Worm (Caenorhabditis elegans): ENCODE results near the gene F41G3.20.
"Not testable (repeated sequence)": the region's sequence is repeated elsewhere in the genome, so short reads cannot be mapped to it uniquely, and the experiment has no call there.

Gene F41G3.20

ce11 chrII:6779104-6779503 lies 28.3 kb upstream of the F41G3.20 start, which contains the start of gene T13C2.7:
Gene T13C2.7, plus strand, starts transcription at chrII:6779404.
- no peak for TF ChIP-seq hnd-1 (tag; optimal IDR thresholded peaks at IDR 0.05)
- no peak for TF ChIP-seq tbx-37 (GFP tag; conservative IDR thresholded peaks at IDR 0.05)
- TF ChIP-seq ceh-13 (GFP tag; optimal IDR thresholded peaks at IDR 0.05), result no peak
- TF ChIP-seq aly-1 (tag; optimal IDR thresholded peaks at IDR 0.05), result no peak
- no peak for TF ChIP-seq B0310.2 (tag; optimal IDR thresholded peaks at IDR 0.05)
- no peak for TF ChIP-seq flt-1 (GFP tag; IDR thresholded peaks at IDR 0.05)
- no peak for TF ChIP-seq pes-1 (GFP tag; IDR thresholded peaks at IDR 0.05)
- no peak for TF ChIP-seq F13C5.2 (tag; optimal IDR thresholded peaks at IDR 0.05)
- TF ChIP-seq sea-1 (GFP tag; conservative IDR thresholded peaks at IDR 0.05), result no peak
- no peak for TF ChIP-seq tra-4 (tag; optimal IDR thresholded peaks at IDR 0.05)
- TF ChIP-seq scrt-1 (GFP tag; IDR thresholded peaks at IDR 0.05), result no peak

ce11 chrII:6776418-6777034 lies 25.7 kb upstream of the F41G3.20 start, which contains the start of gene ssup-72:
Gene ssup-72, plus strand, starts transcription at chrII:6776598.
- TF ChIP-seq aly-1 (tag; optimal IDR thresholded peaks at IDR 0.05) (no peak), tbx-37 (GFP tag; conservative IDR thresholded peaks at IDR 0.05) (peak; percentile 75), tra-4 (tag; optimal IDR thresholded peaks at IDR 0.05) (no peak), ama-1 (optimal IDR thresholded peaks at IDR 0.05) (no peak), B0310.2 (tag; optimal IDR thresholded peaks at IDR 0.05) (no peak), ets-7 (tag; optimal IDR thresholded peaks at IDR 0.05) (no peak), hmg-4 (GFP tag; optimal IDR thresholded peaks at IDR 0.05) (peak; percentile 35), flt-1 (GFP tag; IDR thresholded peaks at IDR 0.05) (no peak)

- not testable (repeated sequence) for TF ChIP-seq flt-1 (GFP tag; IDR thresholded peaks at IDR 0.05); ceh-13 (GFP tag; optimal IDR thresholded peaks at IDR 0.05); F13C5.2 (tag; optimal IDR thresholded peaks at IDR 0.05)
Observed at ce11 chrII:6775076-6775475, 24.2 kb upstream of the F41G3.20 start, which contains the start of gene agr-1. Gene agr-1, minus strand, starts transcription at chrII:6775176.

ce11 chrII:6772482-6772881 lies 21.7 kb upstream of the F41G3.20 start:
- TF ChIP-seq tra-4 (tag; optimal IDR thresholded peaks at IDR 0.05), result no peak
- no peak for TF ChIP-seq scrt-1 (GFP tag; IDR thresholded peaks at IDR 0.05)
- no peak for TF ChIP-seq ceh-36 (tag; optimal IDR thresholded peaks at IDR 0.05)

ce11 chrII:6770030-6770429 lies 19.2 kb upstream of the F41G3.20 start:
- no peak for TF ChIP-seq ceh-36 (tag; optimal IDR thresholded peaks at IDR 0.05)
- 0 out of 2 replicates have a peak, but pooled peaks have one; percentile 40 for TF ChIP-seq scrt-1 (GFP tag; IDR thresholded peaks at IDR 0.05)

- TF ChIP-seq aly-1 (tag; optimal IDR thresholded peaks at IDR 0.05), result no peak
- no peak for TF ChIP-seq hnd-1 (tag; optimal IDR thresholded peaks at IDR 0.05)
- no peak for TF ChIP-seq hmbx-1 (tag; optimal IDR thresholded peaks at IDR 0.05)
- TF ChIP-seq ets-7 (tag; optimal IDR thresholded peaks at IDR 0.05), result no peak
Observed at ce11 chrII:6768014-6768413, 17.2 kb upstream of the F41G3.20 start, which contains the start of gene F41G3.18. Gene F41G3.18, plus strand, starts transcription at chrII:6768314.

ce11 chrII:6764734-6765133 lies 13.9 kb upstream of the F41G3.20 start, which contains the start of gene nlp-50:
Gene nlp-50, plus strand, starts transcription at chrII:6765034.
- no peak for TF ChIP-seq ceh-36 (tag; optimal IDR thresholded peaks at IDR 0.05)
- no peak for TF ChIP-seq tra-4 (tag; optimal IDR thresholded peaks at IDR 0.05)
- no peak for TF ChIP-seq sea-1 (GFP tag; conservative IDR thresholded peaks at IDR 0.05)
- no peak for TF ChIP-seq tbx-37 (GFP tag; conservative IDR thresholded peaks at IDR 0.05)

ce11 chrII:6756232-6756631 lies 5.4 kb upstream of the F41G3.20 start, which contains the start of gene F41G3.3:
Gene F41G3.3, plus strand, starts transcription at chrII:6756532.
- TF ChIP-seq ceh-13 (GFP tag; optimal IDR thresholded peaks at IDR 0.05) (no peak), B0310.2 (tag; optimal IDR thresholded peaks at IDR 0.05) (no peak), flt-1 (GFP tag; IDR thresholded peaks at IDR 0.05) (no peak), aly-1 (tag; optimal IDR thresholded peaks at IDR 0.05) (no peak), ceh-36 (tag; optimal IDR thresholded peaks at IDR 0.05) (no peak), ets-7 (tag; optimal IDR thresholded peaks at IDR 0.05) (no peak), hmbx-1 (tag; optimal IDR thresholded peaks at IDR 0.05) (no peak), pes-1 (GFP tag; IDR thresholded peaks at IDR 0.05) (no peak), sea-1 (GFP tag; conservative IDR thresholded peaks at IDR 0.05) (no peak), hmg-4 (GFP tag; optimal IDR thresholded peaks at IDR 0.05) (no peak)

- TF ChIP-seq F13C5.2 (tag; optimal IDR thresholded peaks at IDR 0.05), result no peak
- TF ChIP-seq B0310.2 (tag; optimal IDR thresholded peaks at IDR 0.05), result no peak
Observed at ce11 chrII:6754671-6755224, 3.9 kb upstream of the F41G3.20 start, which contains the start of the genes srx-95 and fis-1. Gene srx-95, minus strand, starts transcription at chrII:6754771. Gene fis-1, plus strand, starts transcription at chrII:6755174.
